Worm (Caenorhabditis elegans) whole organism, dauer: Measurements from ENCODE around the gene C35A5.10.

Source experiments
- unc-62 ChIP-seq: sonication (generic microtip); optimal IDR thresholded peaks from 2 replicates; lab custom pipeline; 2017; ENCODE audit warnings: missing biosample characterization, missing genetic modification reagents, missing genetic modification characterization

The C35A5.10 gene

DNA sequence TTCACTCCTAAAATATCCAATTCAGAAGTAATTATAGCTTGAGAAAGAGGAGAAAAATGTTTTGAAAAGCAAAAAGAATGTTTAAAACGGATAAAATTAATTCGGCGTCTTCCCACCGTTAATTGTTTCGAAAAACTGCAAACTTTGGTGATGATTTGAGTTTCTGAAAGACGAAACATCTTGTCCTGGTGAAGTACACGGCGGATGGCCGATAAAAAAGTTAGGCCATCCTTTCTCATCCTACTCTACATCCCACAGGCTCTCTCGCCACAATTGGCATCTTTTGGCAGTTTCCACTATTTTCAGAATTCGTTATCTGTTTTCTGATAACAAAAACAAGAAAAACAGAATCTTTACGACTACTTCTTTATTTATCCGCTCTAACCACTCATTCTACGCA is 21.9 kb downstream of the C35A5.10 start, which contains the start of the genes C35A5.8 and hda-11:
C35A5.8 (minus strand) TSS at position 7 of the 400 bp plus-strand sequence.
hda-11 (plus strand) TSS at position 283 of the 400 bp plus-strand sequence.
- TF ChIP-seq unc-62 (GFP tag; lab: Kevin White, UChicago) = no peak

DNA sequence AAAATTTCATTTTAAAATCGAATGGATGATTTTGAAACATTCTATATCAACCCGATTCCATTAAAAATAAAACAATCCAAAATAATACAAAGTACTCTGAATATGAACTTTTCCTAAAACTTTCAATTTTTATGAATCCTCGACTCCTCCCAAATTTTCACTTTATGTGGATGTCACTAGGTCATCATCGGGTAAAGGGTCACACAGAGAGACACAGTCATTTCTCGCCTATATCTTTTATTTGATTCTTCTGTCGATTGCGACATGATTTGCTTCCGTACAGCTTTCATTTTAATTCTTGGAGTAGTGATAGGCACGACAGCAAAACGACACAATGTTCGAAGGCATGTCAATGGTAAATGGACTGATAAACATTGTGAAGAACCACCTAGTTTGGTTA is 24.5 kb downstream of the C35A5.10 start, which contains the start of gene F25D1.3:
F25D1.3 (plus strand) TSS at position 225 of the 400 bp plus-strand sequence.
- no peak for TF ChIP-seq unc-62 (GFP tag; lab: Kevin White, UChicago)

DNA sequence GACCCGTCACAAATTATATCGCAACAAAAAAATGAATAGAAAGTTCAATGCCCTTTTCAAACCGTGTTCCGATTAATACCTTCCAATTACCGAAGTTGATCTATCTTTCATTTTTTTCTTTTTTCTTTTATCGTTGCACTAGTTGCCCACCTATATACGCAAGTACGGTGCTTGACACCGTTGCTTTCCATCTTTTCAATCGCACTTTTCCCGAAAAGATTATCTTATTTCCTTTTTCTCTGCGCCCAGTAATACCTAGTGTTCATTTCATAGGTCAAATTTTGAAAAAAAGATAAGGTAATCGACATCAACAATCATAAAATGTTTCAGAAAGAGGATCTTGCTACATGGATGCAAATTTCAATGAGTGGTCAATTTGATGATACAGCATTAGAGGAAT is 25.6 kb downstream of the C35A5.10 start:
- TF ChIP-seq unc-62 (GFP tag; lab: Kevin White, UChicago) = no peak

DNA sequence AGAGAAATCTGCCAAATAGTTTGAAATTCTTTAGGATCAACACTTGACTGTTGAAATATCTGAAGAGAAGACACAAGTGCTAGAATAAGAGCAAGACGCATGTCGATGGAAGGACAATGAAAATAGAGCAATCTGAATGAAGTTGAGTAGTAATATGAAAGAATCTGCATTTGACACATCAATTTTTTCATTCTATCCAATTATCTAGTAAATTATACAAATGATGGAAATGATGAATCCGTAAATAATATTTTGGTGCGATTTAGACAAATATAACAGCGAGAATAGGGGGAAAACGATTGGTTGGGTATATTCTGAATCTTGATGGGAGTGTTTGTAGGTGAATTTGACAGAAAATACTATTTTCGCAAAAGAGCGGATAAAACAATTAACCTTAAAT is 28.7 kb downstream of the C35A5.10 start, which contains the start of gene txt-10:
txt-10 (minus strand) TSS at position 101 of the 400 bp plus-strand sequence.
- no peak for TF ChIP-seq unc-62 (GFP tag; lab: Kevin White, UChicago)

DNA sequence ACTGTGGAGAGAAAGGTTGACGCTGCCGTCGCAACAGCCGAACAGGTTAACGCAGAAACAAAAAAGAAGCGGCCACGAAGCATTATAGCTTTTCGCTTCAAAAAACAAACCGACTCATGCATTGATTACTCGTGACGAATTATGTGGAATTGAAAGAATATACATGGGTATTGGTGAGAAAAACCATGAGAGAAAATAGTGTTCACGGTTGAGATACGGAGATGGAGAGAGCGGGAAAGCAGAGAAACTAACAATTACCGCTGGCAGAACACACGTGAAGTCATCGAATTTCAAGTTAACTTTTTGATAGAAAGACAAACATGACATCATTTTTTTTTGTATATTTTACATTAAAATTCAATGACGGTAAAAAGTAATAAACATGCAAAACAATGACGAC is 31.3 kb downstream of the C35A5.10 start:
- TF ChIP-seq unc-62 (GFP tag; lab: Kevin White, UChicago) = no peak

DNA sequence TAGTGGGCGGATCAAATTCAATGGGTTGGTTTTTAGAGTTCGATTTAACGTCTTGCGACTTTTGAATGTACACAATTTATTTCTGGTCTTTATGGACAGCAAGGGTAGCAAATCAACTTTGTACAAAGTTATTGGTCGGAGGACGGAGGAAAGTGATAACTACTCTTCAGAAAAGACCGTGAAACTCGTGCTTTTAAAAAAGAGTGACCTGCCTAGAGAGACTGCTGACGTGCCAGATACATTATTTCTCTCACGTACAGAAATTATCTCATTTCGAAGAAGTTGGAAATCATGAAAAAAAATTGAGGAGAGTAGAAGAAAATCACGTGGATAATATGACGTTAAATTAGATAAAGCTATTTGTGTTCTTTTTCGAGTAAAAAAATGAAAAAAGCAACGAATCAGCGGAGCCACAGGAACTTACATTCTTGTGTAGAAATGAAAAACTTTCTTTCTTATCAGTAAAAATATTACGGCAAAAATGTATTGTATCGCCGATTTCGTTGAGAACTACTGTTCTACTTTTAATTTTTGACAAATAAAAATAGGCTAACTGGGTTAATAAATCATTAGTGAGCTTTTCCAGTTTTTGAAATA is 32.2 kb downstream of the C35A5.10 start, which contains the start of gene ppm-1.A:
ppm-1.A (minus strand) TSS at position 294 of the 597 bp plus-strand sequence.
- TF ChIP-seq unc-62 (GFP tag; lab: Kevin White, UChicago) = no peak

DNA sequence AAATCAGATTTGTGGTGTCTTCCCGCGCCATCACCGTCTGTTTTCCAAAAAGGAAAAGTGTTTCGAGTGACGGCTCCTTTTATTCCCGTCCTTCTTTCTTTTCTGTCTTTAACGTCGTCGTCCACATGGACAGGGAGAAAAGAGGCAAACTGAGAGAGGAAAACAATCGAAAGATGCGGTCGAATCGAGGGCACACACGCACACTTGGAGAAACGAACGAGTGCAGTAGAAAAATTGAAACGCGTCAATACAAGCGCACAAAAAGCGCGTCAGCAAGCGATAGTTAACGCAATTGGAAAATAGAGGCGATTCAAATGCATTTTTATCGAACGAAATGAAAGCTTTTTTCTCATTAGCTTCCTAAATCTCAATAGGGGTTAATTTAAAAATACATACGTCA is 32.8 kb downstream of the C35A5.10 start:
- no peak for TF ChIP-seq unc-62 (GFP tag; lab: Kevin White, UChicago)

DNA sequence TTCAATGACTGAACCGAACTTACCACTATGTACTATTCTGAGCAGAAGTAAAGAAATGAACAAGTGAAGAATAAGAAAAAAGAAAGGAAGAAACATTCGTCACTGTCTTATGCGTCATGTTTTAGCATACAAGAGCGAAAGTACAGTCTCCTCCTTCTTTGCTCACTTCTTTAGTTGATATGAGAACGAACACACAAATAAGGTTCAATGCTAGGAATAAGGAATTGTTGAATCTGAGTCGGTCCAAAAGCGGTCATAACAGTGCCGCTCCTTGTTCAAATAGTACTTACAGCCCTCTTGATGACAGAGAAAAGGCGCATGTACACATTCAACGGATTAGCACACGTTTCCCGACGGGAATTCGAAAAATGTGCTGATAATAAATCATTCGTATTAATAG is 35.1 kb downstream of the C35A5.10 start, which contains the start of gene F25D1.8:
F25D1.8 (plus strand) TSS at position 301 of the 400 bp plus-strand sequence.
- no peak for TF ChIP-seq unc-62 (GFP tag; lab: Kevin White, UChicago)

DNA sequence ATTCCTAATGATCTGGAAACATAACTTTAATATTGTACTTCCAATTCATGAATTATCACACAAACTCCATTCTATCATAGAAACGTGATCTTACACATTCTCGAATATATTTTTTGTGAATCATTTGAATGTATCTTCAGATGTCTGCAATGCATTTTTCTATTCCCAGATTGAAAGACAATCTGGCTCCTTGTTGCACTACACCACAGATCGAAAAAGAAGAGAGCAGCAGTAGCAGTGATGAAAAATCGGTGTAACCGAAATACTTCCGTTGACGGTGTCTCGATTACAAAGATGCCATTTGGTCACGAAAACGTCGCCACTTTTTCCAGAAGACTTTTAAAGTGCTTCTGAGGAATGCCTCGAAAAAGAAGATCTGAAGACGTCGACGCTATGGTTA is 36.0 kb downstream of the C35A5.10 start, which contains the start of gene degt-1:
degt-1 (plus strand) TSS at position 301 of the 400 bp plus-strand sequence.
- TF ChIP-seq unc-62 (GFP tag; lab: Kevin White, UChicago) = no peak

DNA sequence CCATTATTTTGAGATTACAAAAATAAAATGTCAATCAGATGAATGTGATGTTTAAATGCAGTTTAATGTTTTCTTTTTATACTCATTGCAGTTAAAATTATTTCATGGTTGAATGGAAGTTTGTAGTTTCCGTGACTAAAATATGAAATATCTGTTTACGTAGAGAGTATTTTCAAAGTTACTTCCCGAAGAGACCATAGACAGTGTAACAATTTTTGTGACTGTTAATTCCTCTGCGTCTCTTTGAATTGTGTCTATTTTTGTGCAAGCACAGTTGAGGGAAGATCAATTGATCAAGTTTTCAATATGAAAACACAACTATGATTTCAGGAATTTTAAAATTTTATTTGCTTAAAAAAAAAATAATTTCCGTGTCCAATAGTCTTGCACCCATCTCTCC is 42.8 kb downstream of the C35A5.10 start, which contains the start of gene F25D1.5:
F25D1.5 (minus strand) TSS at position 35 of the 400 bp plus-strand sequence.
- no peak for TF ChIP-seq unc-62 (GFP tag; lab: Kevin White, UChicago)

DNA sequence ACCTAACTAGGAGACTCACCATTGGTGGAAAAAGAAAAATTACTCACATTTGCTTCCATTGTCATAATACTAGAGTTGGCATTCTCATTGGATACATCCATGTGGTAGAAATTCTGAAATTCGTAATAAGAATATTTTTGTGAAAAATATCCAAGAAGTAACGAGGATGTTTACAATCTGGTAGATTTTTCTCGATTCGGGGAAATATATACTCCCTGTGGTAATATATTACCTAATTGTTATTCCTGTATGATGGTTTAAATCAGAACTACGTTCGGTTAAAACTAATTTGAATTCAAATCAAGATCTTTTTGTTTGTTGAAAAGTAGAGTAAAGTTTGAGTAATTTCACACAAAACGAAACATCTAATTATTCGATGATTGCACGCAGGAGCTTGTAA is 45.0 kb downstream of the C35A5.10 start, which contains the start of gene srd-34:
srd-34 (minus strand) TSS at position 101 of the 400 bp plus-strand sequence.
- no peak for TF ChIP-seq unc-62 (GFP tag; lab: Kevin White, UChicago)

DNA sequence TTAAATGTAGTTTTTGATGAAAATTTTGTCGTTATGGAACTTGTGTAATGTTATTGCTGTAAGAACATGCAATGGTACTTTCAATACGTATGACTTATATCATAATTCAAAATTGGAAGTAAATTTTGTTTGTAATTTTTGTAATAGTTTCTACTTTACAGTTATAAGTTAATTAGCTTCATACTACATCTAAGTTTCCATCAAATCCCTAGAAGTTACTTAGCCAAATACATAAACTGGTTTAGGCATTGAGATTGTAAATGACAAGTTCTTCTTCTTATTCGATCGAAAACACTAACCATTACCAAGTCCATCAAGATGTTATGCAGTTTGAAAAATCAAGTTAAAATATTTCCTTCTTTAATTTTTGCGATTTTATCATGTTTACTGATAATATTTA is 45.7 kb downstream of the C35A5.10 start, which contains the start of gene F32G8.2:
F32G8.2 (plus strand) TSS at position 301 of the 400 bp plus-strand sequence.
- no peak for TF ChIP-seq unc-62 (GFP tag; lab: Kevin White, UChicago)
